Fruit fly (Drosophila melanogaster): Measurements from ENCODE around the gene CG9265.

CG9265 gene

DNA sequence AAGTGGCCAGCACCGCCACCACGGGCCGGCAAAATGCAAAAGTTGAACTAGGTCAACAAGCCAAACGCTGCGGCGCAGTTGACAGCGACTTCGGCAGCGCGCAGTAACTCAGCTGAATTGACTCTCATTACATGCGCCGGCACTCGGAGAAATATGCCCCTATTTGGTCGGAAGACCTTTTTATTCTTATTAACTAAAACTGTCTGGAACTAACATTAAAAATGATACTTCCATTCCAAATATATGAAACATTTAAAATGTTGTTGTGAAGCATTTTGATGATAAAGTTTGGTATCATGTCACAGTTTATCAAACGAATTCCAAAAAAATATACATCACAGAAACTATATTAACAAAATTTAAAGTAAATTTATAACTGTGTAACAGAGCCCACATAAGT, 4.2 kb downstream of the CG9265 start:
- TF ChIP-seq ttk (optimal IDR thresholded peaks at IDR 0.05) (no peak), h (optimal IDR thresholded peaks at IDR 0.05) (no peak), insv (optimal IDR thresholded peaks at IDR 0.05) (no peak), psq (optimal IDR thresholded peaks at IDR 0.05) (no peak), Myc (optimal IDR thresholded peaks at IDR 0.05) (no peak), Sin3A (optimal IDR thresholded peaks at IDR 0.05) (no peak)

DNA sequence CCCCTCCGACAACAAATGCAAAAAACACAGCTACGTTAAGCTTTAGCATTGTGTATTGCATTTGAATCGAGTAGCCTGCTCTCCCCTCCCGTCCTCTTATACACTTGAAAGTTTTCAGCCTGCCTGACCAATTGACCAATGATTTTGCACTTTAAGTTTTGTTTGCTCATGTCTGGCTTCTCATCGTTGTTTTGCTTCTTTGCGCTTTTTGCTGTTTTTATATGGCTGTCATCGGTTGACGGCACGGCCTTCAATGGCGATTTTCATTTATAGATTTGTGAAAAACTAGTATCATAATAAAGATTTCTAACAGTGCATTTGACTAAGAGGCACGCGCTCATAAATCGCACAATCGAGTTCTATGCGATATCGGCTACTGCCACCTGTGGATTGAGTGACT, 5.4 kb downstream of the CG9265 start:
- TF ChIP-seq Myc (optimal IDR thresholded peaks at IDR 0.05) (no peak), Sin3A (optimal IDR thresholded peaks at IDR 0.05) (no peak), insv (optimal IDR thresholded peaks at IDR 0.05) (no peak), psq (optimal IDR thresholded peaks at IDR 0.05) (no peak), ttk (optimal IDR thresholded peaks at IDR 0.05) (no peak), h (optimal IDR thresholded peaks at IDR 0.05) (no peak)

DNA sequence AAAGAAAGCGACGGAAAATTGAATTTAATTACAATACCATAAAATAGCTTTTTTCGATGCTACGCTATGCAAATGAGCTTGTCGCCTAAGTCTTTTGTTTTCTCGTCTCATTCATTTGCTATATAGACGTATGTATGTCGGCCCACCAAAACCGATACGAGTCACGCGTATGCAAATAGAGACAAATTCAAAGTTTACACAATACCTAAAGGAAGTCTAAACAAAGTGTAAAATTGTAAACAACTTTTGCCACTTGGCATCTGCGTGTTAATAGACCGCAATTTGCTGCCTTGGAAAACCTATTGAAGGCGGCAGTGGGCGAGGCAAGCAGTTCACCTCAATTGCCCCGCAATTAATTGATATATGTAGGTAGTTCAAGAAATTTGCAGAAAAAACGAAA, 8.7 kb downstream of the CG9265 start:
- TF ChIP-seq psq (optimal IDR thresholded peaks at IDR 0.05) (no peak), Sin3A (optimal IDR thresholded peaks at IDR 0.05) (no peak), insv (optimal IDR thresholded peaks at IDR 0.05) (no peak), h (optimal IDR thresholded peaks at IDR 0.05) (no peak)

DNA sequence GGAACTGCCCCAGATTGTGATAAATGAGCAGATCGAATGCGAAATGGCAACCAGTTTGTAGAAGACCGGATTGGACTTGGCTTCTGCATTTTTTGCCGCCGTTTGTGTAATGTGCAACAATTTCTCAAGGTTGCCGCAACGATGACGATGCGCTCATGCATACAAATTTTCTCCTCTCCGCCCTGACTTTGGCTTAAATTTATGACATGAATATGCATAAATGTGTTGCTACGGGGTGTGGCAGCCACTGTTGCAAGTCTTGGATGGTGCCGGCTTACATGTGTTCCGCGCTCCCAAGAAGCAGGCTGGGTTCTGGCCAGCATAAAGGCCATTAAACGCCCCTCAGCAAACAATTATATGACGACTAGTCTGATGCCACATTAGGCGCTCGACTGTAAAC, 9.7 kb downstream of the CG9265 start:
- TF ChIP-seq Sin3A (optimal IDR thresholded peaks at IDR 0.05) (no peak), h (optimal IDR thresholded peaks at IDR 0.05) (no peak), psq (optimal IDR thresholded peaks at IDR 0.05) (no peak), Myc (optimal IDR thresholded peaks at IDR 0.05) (no peak), ttk (optimal IDR thresholded peaks at IDR 0.05) (no peak), insv (optimal IDR thresholded peaks at IDR 0.05) (no peak)

DNA sequence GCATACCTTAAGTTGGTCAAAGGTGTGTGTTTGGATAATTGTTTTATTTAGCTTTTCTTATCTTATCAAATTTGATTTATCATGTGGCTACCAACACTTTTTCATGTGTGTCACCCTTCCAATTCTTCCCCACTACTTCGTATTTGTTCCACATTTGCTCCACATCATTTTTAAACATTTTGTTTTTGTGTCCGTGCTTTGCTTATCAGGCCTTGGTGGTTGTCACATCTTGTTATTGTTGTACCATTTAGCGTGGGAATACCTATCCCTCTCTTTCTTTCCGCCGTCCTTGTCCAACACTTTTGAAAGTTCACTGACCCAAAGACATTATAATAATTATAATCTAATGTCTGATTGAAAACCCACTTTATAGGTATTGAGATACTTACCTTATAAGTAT, 17.7 kb downstream of the CG9265 start:
- TF ChIP-seq ttk (optimal IDR thresholded peaks at IDR 0.05) (no peak), insv (optimal IDR thresholded peaks at IDR 0.05) (no peak), Sin3A (optimal IDR thresholded peaks at IDR 0.05) (no peak), Myc (optimal IDR thresholded peaks at IDR 0.05) (no peak), h (optimal IDR thresholded peaks at IDR 0.05) (no peak), psq (optimal IDR thresholded peaks at IDR 0.05) (no peak)

DNA sequence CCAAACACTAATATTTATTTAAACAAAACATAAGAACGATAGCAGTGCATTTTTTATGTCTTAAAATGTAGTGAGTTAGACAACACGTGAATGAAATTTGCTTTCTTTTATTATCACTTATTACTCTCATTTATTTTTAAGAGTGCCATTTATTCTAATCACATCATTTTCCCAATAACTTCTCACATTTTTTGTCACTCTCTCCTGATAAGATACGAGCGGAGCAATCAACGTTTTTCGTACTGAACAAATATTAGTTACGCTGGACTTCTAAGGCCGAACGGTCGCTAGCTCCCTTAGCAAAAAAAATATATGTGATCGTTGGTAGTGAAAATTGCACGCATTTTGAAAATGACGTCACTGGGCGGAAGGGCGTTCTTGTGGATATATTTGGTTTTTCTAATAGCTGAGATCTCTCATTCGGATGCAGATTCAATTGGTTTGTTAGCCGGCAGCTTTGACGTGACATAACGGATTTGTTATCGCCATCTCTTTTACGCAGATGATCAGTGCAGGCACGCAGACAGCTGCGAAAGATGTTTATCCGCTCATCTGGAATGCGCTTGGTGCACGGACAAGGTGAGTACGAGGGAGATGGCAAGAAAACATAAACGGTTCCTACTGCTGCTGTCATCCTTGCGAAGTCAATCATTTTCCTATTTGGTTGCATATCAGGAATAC, 18.4 kb downstream of the CG9265 start, which contains the start of gene Itgbn:
Gene Itgbn, plus strand, starts transcription at position 251 of the 681 bp plus-strand sequence.
- TF ChIP-seq insv (optimal IDR thresholded peaks at IDR 0.05): no peak
- no peak for TF ChIP-seq ttk (optimal IDR thresholded peaks at IDR 0.05)
- no peak for TF ChIP-seq psq (optimal IDR thresholded peaks at IDR 0.05)
- TF ChIP-seq h (optimal IDR thresholded peaks at IDR 0.05): no peak
- TF ChIP-seq Myc (optimal IDR thresholded peaks at IDR 0.05): no peak
- TF ChIP-seq Sin3A (optimal IDR thresholded peaks at IDR 0.05): no peak

DNA sequence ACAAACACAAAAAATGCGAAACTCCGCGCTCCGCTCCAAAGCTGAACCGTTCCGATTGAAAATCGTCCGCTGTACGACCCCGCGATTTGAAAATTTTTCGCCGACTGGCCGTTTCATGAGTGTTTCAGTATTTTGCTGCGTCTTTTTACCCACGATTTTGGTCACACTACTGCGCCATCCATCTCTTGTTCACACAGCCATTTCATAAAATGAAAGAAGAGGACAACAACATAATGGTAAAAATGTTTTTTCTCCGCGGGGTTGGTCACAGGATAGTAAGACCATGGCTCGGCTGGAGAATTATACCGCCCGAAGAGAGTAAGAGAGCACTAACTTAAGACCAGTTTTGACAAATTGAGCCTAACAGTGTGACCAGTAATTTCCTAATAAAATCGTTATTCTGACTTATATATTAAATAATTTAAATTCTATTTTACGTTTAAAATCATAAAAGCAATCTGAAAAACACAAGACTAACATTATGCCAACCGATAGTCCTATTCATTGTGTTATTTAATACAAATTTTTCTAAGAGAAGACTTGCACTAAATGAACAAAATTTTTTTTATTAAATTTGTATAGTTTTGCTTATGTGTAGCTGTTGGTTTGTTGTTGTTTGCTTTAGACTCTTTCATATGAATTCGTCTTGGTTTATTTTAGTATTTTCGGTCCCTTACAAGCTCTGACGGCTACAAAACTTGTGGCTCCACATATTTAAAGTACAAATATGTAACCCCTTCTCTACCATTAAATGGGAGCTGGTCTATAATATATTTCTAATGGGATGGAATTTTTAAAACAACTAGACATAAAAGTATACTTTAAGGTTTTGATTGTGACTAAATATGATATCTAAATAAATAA, 19.2 kb downstream of the CG9265 start, which contains the start of gene CG42238:
Gene CG42238, minus strand, starts transcription at position 292 of the 864 bp plus-strand sequence.
- no peak for TF ChIP-seq psq (optimal IDR thresholded peaks at IDR 0.05)
- TF ChIP-seq insv (optimal IDR thresholded peaks at IDR 0.05): no peak
- no peak for TF ChIP-seq h (optimal IDR thresholded peaks at IDR 0.05)
- no peak for TF ChIP-seq Sin3A (optimal IDR thresholded peaks at IDR 0.05)
- TF ChIP-seq Myc (optimal IDR thresholded peaks at IDR 0.05): no peak
- no peak for TF ChIP-seq ttk (optimal IDR thresholded peaks at IDR 0.05)

DNA sequence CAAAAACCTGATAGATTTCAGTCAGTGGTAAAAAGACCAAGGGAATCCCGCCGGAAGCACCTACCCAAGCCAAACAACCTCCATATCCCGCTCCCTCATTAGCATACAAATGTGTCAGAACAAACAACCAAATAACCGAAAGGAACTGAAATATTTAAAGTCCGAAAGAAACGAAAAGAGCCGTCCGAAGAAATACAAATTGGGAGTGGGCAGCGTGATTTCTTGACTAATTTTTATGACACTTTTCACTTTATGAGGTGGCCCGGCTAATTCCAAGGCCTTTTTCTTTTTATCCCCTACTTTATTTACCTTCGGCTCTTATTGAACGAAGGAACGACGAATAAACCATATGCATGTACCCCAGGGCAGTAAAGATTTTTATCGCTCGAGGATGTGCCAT, 30.6 kb downstream of the CG9265 start:
- TF ChIP-seq psq (optimal IDR thresholded peaks at IDR 0.05): no peak

DNA sequence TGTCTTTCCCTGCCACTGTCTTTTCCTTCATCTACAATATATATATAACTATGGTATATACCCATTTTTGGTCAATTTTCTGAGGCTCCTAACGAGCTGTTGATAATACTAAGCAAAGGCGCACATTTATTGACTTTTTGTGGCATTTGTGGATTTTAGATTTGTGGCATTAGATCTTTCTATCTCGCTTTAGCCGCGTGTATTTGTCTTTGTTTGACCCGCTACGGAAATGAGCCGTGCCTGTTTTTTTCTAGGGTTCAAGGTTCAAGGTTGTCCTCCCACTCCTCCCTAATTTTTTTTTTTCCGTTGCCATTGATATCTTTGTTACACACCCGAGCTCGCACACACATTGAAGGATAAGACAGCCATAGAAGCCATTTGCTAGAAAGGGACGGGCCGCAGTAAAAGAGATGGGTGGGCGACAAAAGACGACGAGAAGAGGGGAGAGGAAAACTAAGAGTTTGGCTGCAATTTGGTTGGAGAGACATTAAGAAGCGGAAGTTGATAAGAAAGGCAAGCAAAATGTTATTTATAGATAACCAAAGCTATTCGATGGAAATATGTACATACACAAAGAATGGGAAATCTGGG, 31.6 kb downstream of the CG9265 start:
- TF ChIP-seq h (optimal IDR thresholded peaks at IDR 0.05) (no peak), psq (optimal IDR thresholded peaks at IDR 0.05) (no peak), ttk (optimal IDR thresholded peaks at IDR 0.05) (no peak), Myc (optimal IDR thresholded peaks at IDR 0.05) (no peak), insv (optimal IDR thresholded peaks at IDR 0.05) (no peak), Sin3A (optimal IDR thresholded peaks at IDR 0.05) (no peak)

DNA sequence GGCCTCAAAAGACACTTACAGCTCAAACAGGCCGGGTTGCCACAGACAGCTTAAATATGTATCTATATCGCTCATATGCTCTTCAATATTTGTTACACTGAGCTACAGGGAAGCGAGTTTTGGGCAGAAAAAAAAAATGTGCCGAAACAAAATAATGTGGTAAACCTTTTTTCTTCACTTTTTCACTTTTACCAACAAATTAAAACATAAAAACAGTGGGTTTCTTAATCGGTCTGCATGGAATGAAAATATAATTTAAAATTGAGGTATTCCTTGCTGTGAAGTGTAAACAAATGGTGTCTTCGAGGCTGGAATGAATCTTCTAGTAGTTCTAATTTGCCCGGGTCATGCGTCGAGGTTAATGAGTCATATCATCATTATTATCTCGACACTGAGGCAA, 32.6 kb downstream of the CG9265 start:
- TF ChIP-seq ttk (optimal IDR thresholded peaks at IDR 0.05) (no peak), h (optimal IDR thresholded peaks at IDR 0.05) (no peak), Sin3A (optimal IDR thresholded peaks at IDR 0.05) (no peak), Myc (optimal IDR thresholded peaks at IDR 0.05) (no peak), insv (optimal IDR thresholded peaks at IDR 0.05) (no peak)

DNA sequence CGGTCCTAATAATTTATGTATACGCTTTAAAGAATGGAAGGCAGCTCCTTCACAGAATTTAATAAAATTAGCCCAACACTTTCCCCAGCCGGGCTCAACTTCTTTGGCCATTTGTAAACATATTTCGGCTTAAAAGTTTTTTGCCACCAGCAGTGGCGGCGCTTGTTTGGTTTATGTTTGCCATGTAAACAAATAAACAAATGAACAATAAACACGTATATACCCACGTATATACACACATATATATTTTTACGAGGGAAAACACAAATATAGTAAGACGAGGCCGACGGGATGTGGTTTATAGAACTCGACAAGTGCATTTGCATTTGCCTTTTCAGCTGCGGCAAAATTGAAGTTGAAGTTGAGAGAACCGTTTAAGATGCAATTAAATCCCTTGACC, 33.6 kb downstream of the CG9265 start:
- TF ChIP-seq insv (optimal IDR thresholded peaks at IDR 0.05) (no peak), Sin3A (optimal IDR thresholded peaks at IDR 0.05) (no peak), ttk (optimal IDR thresholded peaks at IDR 0.05) (no peak), h (optimal IDR thresholded peaks at IDR 0.05) (no peak), Myc (optimal IDR thresholded peaks at IDR 0.05) (no peak), psq (optimal IDR thresholded peaks at IDR 0.05) (no peak)

DNA sequence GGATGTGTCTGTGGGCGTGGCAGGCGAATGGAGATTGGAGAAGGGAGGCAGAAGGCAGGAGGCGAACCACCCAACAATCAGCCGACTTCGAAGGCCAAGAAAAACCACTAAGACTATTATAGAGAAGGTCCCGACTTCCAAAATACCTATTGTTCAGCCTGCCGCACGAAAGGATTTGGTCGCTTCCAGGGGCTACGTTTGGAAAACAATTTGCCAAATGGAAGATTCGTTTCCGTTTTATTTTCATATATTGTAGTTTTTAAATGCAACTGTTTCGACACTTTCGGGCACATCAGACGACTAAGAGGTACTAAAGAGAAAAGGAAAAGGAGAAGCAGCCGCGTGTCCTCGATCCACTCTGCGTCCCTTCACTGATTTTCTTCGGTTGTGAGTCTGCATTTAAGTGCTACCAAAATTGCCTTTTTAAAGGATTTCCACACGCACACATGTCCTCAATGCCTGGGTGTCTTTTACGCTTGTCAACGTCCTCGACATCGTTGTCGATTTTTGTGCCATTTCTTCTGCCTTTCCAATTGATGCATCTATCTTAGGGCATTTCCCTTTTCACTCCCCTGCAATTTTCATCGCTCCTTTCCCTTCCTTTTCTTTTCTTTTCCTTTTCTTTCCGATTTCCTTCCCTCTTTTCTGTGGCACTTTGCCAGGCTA, 35.5 kb downstream of the CG9265 start:
- TF ChIP-seq h (optimal IDR thresholded peaks at IDR 0.05): no peak
- no peak for TF ChIP-seq insv (optimal IDR thresholded peaks at IDR 0.05)
- TF ChIP-seq Myc (optimal IDR thresholded peaks at IDR 0.05): no peak
- no peak for TF ChIP-seq ttk (optimal IDR thresholded peaks at IDR 0.05)
- no peak for TF ChIP-seq Sin3A (optimal IDR thresholded peaks at IDR 0.05)
- no peak for TF ChIP-seq psq (optimal IDR thresholded peaks at IDR 0.05)

Data from Kc167 (cell line).